Fruit fly (Drosophila melanogaster): ENCODE results near the gene CG45081.

The CG45081 gene

DNA sequence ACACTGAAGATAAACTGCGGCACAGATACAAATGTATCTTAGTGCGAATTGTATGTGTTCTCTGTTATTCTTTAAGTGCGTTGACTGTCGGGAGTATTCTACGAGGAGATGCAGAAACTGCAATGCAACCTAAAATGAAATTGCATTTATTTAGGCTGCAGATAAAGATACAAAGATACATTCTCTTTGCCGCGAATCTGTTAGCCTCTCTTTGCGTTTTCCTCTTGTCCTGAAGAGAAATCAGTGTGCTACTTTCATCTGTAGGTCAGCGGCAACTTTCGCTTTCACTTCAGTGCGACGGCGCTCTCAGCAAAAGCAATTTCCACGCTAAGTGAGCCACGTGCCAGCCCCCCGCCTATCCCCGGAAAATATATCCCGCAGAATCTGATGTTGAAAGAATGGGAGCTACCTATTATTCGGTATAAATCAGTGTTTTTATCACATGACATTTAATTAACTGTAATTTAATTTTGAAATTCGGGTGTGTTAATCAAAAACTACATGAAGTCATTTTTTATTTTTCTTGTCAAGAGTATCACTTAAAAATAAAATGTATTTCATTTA is 27.4 kb downstream of the CG45081 start:
- no peak for TF ChIP-seq pan (optimal IDR thresholded peaks at IDR 0.05)
- no peak for TF ChIP-seq Hr78 (GFP tag; optimal IDR thresholded peaks at IDR 0.05)
- TF ChIP-seq Hnf4 (GFP tag; optimal IDR thresholded peaks at IDR 0.05) = no peak
- TF ChIP-seq usp (GFP tag; optimal IDR thresholded peaks at IDR 0.05) = no peak
- no peak for TF ChIP-seq dl (GFP tag; optimal IDR thresholded peaks at IDR 0.05; ENCODE audit: insufficient read depth in 1 of 2, partially characterized antibody in 2 of 2)
- TF ChIP-seq Abd-B (GFP tag; optimal IDR thresholded peaks at IDR 0.05) = no peak
- no peak for TF ChIP-seq N (GFP tag; optimal IDR thresholded peaks at IDR 0.05)
- TF ChIP-seq dsf (GFP tag; optimal IDR thresholded peaks at IDR 0.05; ENCODE audit: borderline replicate concordance) = no peak
- TF ChIP-seq Myc (optimal IDR thresholded peaks at IDR 0.05) = no peak
- no peak for TF ChIP-seq lola (GFP tag; optimal IDR thresholded peaks at IDR 0.05)
- no peak for TF ChIP-seq psq (GFP tag; optimal IDR thresholded peaks at IDR 0.05)
- TF ChIP-seq GATAd (GFP tag; optimal IDR thresholded peaks at IDR 0.05) = no peak
- TF ChIP-seq foxo (GFP tag; optimal IDR thresholded peaks at IDR 0.05) = no peak
- no peak for TF ChIP-seq tai (GFP tag; optimal IDR thresholded peaks at IDR 0.05)

DNA sequence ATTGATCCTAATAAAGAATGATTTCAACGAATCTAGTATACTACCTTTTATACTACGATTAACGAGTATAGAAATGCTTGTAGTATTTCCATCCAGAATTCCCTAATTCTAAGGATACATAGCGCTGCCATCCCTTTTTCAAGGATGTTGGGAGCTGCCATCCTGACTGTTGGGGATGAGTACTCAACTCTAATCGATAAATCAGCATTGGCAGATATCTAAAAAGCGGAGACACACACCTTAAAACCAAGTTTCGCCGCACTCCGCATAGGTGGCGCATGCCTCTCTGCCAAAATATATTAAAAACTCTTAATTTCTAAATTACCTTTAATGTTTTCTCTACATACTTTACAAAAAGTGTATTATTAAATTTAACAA is 28.4 kb downstream of the CG45081 start, which contains the start of gene fal:
Gene fal, plus strand, starts transcription at position 330 of the 378 bp plus-strand sequence.
- TF ChIP-seq pan (optimal IDR thresholded peaks at IDR 0.05) (no peak), HLH106 (tag; optimal IDR thresholded peaks at IDR 0.05) (peak; percentile 23), sage (GFP tag; optimal IDR thresholded peaks at IDR 0.05) (no peak), Hnf4 (GFP tag; optimal IDR thresholded peaks at IDR 0.05) (peak; percentile 10), Sp1 (GFP tag; optimal IDR thresholded peaks at IDR 0.05) (no peak), jim (GFP tag; optimal IDR thresholded peaks at IDR 0.05) (no peak), dl (GFP tag; optimal IDR thresholded peaks at IDR 0.05; ENCODE audit: insufficient read depth in 1 of 2, partially characterized antibody in 2 of 2) (no peak), sv (GFP tag; optimal IDR thresholded peaks at IDR 0.05) (peak; percentile 47), Rel (GFP tag; optimal IDR thresholded peaks at IDR 0.05) (no peak), Rel (tag; optimal IDR thresholded peaks at IDR 0.05) (no peak), Myc (optimal IDR thresholded peaks at IDR 0.05) (peak; percentile 71)

DNA sequence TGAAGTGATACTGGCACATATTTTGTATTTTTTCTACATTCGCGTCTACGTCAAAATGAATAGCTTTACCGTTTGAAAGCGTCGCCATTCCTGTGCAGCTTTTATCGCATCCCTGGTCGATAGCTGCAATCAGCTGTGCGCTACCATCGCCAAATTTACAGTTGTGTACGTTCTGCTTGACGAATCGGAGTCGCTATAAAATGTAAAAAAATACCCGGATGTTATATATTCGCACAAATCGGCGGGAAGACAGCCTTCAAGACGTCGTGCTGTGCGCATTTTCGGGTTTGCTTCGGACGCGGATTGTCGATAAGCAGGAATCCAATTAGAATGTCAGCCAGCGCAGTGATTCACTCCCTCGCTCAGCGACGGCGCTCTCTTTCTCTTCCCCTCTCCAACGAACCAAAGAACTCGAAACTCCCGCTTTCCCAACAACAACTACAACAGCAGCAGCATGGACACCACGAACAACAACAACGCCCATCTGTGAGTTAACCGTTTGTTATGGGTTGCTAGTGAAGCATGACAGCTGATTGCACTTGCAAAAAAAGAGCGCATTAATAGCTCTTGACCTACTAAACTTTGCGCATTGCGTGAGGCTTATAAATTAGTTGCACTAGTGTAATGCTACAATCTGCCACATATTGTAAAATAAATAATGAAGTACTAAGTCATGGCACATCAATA is 28.9 kb downstream of the CG45081 start:
- TF ChIP-seq Hr83 (GFP tag; optimal IDR thresholded peaks at IDR 0.05; ENCODE audit: poor library complexity, severe bottlenecking) (no peak), Rel (GFP tag; optimal IDR thresholded peaks at IDR 0.05) (no peak), Rel (tag; optimal IDR thresholded peaks at IDR 0.05) (peak; percentile 73), h (GFP tag; optimal IDR thresholded peaks at IDR 0.05) (peak; percentile 41), Sp1 (GFP tag; optimal IDR thresholded peaks at IDR 0.05) (peak; percentile 24), HLH106 (tag; optimal IDR thresholded peaks at IDR 0.05) (no peak), Abd-B (GFP tag; optimal IDR thresholded peaks at IDR 0.05) (no peak), Jra (GFP tag; optimal IDR thresholded peaks at IDR 0.05) (peak; percentile 44), tai (GFP tag; optimal IDR thresholded peaks at IDR 0.05) (peak; percentile 61), CrebA (GFP tag; optimal IDR thresholded peaks at IDR 0.05; ENCODE audit: borderline replicate concordance) (no peak), foxo (GFP tag; optimal IDR thresholded peaks at IDR 0.05) (peak in 1 of 2 experiments; percentile 27)

DNA sequence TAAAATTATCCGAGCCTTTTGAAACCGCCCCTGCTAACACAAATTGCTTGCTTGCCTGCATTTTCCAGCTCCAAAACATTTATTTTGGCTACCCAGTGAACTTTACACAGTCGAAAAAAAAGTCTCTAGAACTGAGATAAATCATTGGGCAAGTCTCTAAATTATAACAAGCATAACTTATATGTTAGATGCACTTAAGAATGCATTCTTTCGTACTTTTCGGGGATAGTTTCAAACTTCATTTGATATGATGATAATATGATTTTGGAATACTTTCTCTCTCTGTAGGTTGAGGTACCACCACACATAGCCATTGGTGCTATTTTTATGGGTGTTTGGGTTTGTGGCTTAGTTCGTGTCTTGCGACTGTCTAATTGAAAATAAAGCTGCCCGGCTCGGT is 49.0 kb downstream of the CG45081 start:
- no peak for TF ChIP-seq CrebA (GFP tag; optimal IDR thresholded peaks at IDR 0.05; ENCODE audit: borderline replicate concordance)
- TF ChIP-seq HLH106 (tag; optimal IDR thresholded peaks at IDR 0.05) = no peak
- peak; percentile 3 for TF ChIP-seq fru (GFP tag; optimal IDR thresholded peaks at IDR 0.05)
- TF ChIP-seq Dif (GFP tag; optimal IDR thresholded peaks at IDR 0.05; ENCODE audit: partially characterized antibody) = no peak
- TF ChIP-seq dmrt93B (GFP tag; optimal IDR thresholded peaks at IDR 0.05) = no peak
- no peak for TF ChIP-seq psq (GFP tag; optimal IDR thresholded peaks at IDR 0.05)
- TF ChIP-seq h (GFP tag; optimal IDR thresholded peaks at IDR 0.05) = peak; percentile 16
- TF ChIP-seq sage (GFP tag; optimal IDR thresholded peaks at IDR 0.05) = no peak
- no peak for TF ChIP-seq rgr (GFP tag; optimal IDR thresholded peaks at IDR 0.05)
- peak in 1 of 2 experiments; percentile 6 for TF ChIP-seq foxo (GFP tag; optimal IDR thresholded peaks at IDR 0.05)

Data from whole organism, wandering third instar larva.